Fruit fly (Drosophila melanogaster) whole organism, prepupa: ENCODE measurements around the gene stas.

Source experiments
- Blimp-1 ChIP-seq: fragments of 200-800 bp; sonication (Bioruptor generic); optimal IDR thresholded peaks from 3 replicates; lab custom pipeline; 2017; ENCODE audit warnings: missing biosample characterization, missing genetic modification characterization, mild to moderate bottlenecking, moderate library complexity, missing genetic modification reagents
- CG10631 ChIP-seq: fragments of 200-800 bp; sonication (Bioruptor generic); optimal IDR thresholded peaks from 2 replicates; lab custom pipeline; 2016; ENCODE audit warnings: missing biosample characterization, missing genetic modification characterization
- CG10669 ChIP-seq: fragments of 200-800 bp; sonication (Bioruptor generic); optimal IDR thresholded peaks from 3 replicates; lab custom pipeline; 2018; ENCODE audit warnings: missing biosample characterization, mild to moderate bottlenecking, missing genetic modification characterization, moderate library complexity
- CG11294 ChIP-seq: fragments of 200-800 bp; sonication (Bioruptor generic); IDR thresholded peaks from 2 replicates; pipeline ENCODE4 v1.3.6; 2022; ENCODE audit warnings: missing biosample characterization, missing genetic modification characterization
- CG11762 ChIP-seq: fragments of 200-800 bp; sonication (Bioruptor generic); optimal IDR thresholded peaks from 3 replicates; lab custom pipeline; 2016; ENCODE audit warnings: missing biosample characterization, missing genetic modification characterization; ENCODE audit not compliant: insufficient read depth
- CG15336 ChIP-seq: fragments of 200-800 bp; sonication (Bioruptor generic); IDR thresholded peaks from 2 replicates; pipeline ENCODE4 v1.3.6; 2022; ENCODE audit warnings: missing biosample characterization, missing genetic modification characterization
- CG1621 ChIP-seq: fragments of 200-800 bp; sonication (Bioruptor generic); optimal IDR thresholded peaks from 3 replicates; lab custom pipeline; 2018; ENCODE audit warnings: missing biosample characterization, mild to moderate bottlenecking, missing genetic modification characterization
- CG16779 ChIP-seq: fragments of 200-800 bp; sonication (Bioruptor generic); optimal IDR thresholded peaks from 3 replicates; lab custom pipeline; 2017; ENCODE audit warnings: missing biosample characterization, mild to moderate bottlenecking, missing genetic modification characterization
- CG31627 ChIP-seq: fragments of 200-800 bp; sonication (Bioruptor generic); optimal IDR thresholded peaks from 3 replicates; lab custom pipeline; 2016; ENCODE audit warnings: missing biosample characterization, missing genetic modification characterization
- CG32006 ChIP-seq: fragments of 200-800 bp; sonication (Bioruptor generic); optimal IDR thresholded peaks from 3 replicates; lab custom pipeline; 2017; ENCODE audit warnings: missing biosample characterization, mild to moderate bottlenecking, missing genetic modification characterization
- CG34406 ChIP-seq: fragments of 200-800 bp; sonication (Bioruptor generic); optimal IDR thresholded peaks from 3 replicates; lab custom pipeline; 2016; ENCODE audit warnings: missing biosample characterization, missing genetic modification characterization
- CG3919 ChIP-seq: fragments of 200-800 bp; sonication (Bioruptor generic); optimal IDR thresholded peaks from 3 replicates; lab custom pipeline; 2016; ENCODE audit warnings: missing biosample characterization, missing genetic modification characterization
- CG4318 ChIP-seq: fragments of 200-800 bp; sonication (Bioruptor generic); optimal IDR thresholded peaks from 3 replicates; lab custom pipeline; 2017; ENCODE audit warnings: missing biosample characterization, mild to moderate bottlenecking, missing genetic modification characterization
- CG6163 ChIP-seq: fragments of 200-800 bp; sonication (Bioruptor generic); IDR thresholded peaks from 3 replicates; pipeline ENCODE4 v1.3.6; 2022; ENCODE audit warnings: missing biosample characterization, missing genetic modification characterization
- CG6276 ChIP-seq: fragments of 200-800 bp; sonication (Bioruptor generic); optimal IDR thresholded peaks from 2 replicates; lab custom pipeline; 2017; ENCODE audit warnings: missing biosample characterization, mild to moderate bottlenecking, missing genetic modification characterization
- CG6792 ChIP-seq: fragments of 200-800 bp; sonication (Bioruptor generic); optimal IDR thresholded peaks from 3 replicates; lab custom pipeline; 2016; ENCODE audit warnings: missing biosample characterization, missing genetic modification characterization
- CG6808 ChIP-seq: fragments of 200-800 bp; sonication (Bioruptor generic); optimal IDR thresholded peaks from 3 replicates; lab custom pipeline; 2017; ENCODE audit warnings: missing biosample characterization, missing genetic modification characterization, mild to moderate bottlenecking, moderate library complexity, missing genetic modification reagents
- CG6854 ChIP-seq: fragments of 200-800 bp; sonication (Bioruptor generic); optimal IDR thresholded peaks from 2 replicates; lab custom pipeline; 2017; ENCODE audit warnings: missing biosample characterization, mild to moderate bottlenecking, missing genetic modification characterization
- CG7368 ChIP-seq: fragments of 200-800 bp; sonication (Bioruptor generic); optimal IDR thresholded peaks from 3 replicates; lab custom pipeline; 2016; ENCODE audit warnings: missing biosample characterization, missing genetic modification characterization
- CG8319 ChIP-seq: fragments of 200-800 bp; sonication (Bioruptor generic); optimal IDR thresholded peaks from 3 replicates; lab custom pipeline; 2016; ENCODE audit warnings: missing biosample characterization, missing genetic modification characterization
- CG8632 ChIP-seq: fragments of 200-800 bp; sonication (Bioruptor generic); optimal IDR thresholded peaks from 3 replicates; lab custom pipeline; 2016; ENCODE audit warnings: missing biosample characterization, missing genetic modification characterization
- CG9139 ChIP-seq: fragments of 200-800 bp; sonication (Bioruptor generic); optimal IDR thresholded peaks from 3 replicates; lab custom pipeline; 2017; ENCODE audit warnings: missing biosample characterization, mild to moderate bottlenecking, missing genetic modification characterization
- Eip78C ChIP-seq: fragments of 200-800 bp; sonication (Bioruptor generic); peaks from one replicate; lab custom pipeline; 2016; ENCODE audit warnings: missing biosample characterization, missing genetic modification characterization
- Gug ChIP-seq: fragments of 200-800 bp; sonication (Bioruptor generic); IDR thresholded peaks from 2 replicates; pipeline ENCODE4 v1.3.6; 2022; ENCODE audit warnings: missing biosample characterization, missing genetic modification characterization
- Hr38 ChIP-seq: sonication (Bioruptor generic); optimal IDR thresholded peaks from 2 replicates; lab custom pipeline; 2016; ENCODE audit warnings: missing biosample characterization, missing genetic modification characterization
- Hr39 ChIP-seq: fragments of 200-800 bp; sonication (Bioruptor generic); optimal IDR thresholded peaks from 2 replicates; lab custom pipeline; 2016; ENCODE audit warnings: missing biosample characterization, missing genetic modification characterization
- Hr4 ChIP-seq: fragments of 200-800 bp; sonication (Bioruptor generic); optimal IDR thresholded peaks from 3 replicates; lab custom pipeline; 2016; ENCODE audit warnings: missing biosample characterization, missing genetic modification characterization
- Lpt ChIP-seq: fragments of 200-800 bp; sonication (Bioruptor generic); optimal IDR thresholded peaks from 3 replicates; lab custom pipeline; 2016; ENCODE audit warnings: missing biosample characterization, missing genetic modification characterization
- Met ChIP-seq: fragments of 200-800 bp; sonication (Bioruptor generic); optimal IDR thresholded peaks from 3 replicates; lab custom pipeline; 2016; ENCODE audit warnings: missing biosample characterization, missing genetic modification characterization
- Sox102F ChIP-seq: fragments of 200-800 bp; sonication (Bioruptor generic); optimal IDR thresholded peaks from 2 replicates; lab custom pipeline; 2016; ENCODE audit warnings: missing biosample characterization, mild to moderate bottlenecking, missing genetic modification characterization
- Sox15 ChIP-seq: fragments of 200-800 bp; sonication (Bioruptor generic); optimal IDR thresholded peaks from 3 replicates; lab custom pipeline; 2016; ENCODE audit warnings: missing biosample characterization, missing genetic modification characterization
- achi ChIP-seq: fragments of 200-800 bp; sonication (Bioruptor generic); optimal IDR thresholded peaks from 3 replicates; lab custom pipeline; 2016; ENCODE audit warnings: missing biosample characterization, missing genetic modification characterization
- acj6 ChIP-seq: fragments of 200-800 bp; sonication (Bioruptor generic); optimal IDR thresholded peaks from 3 replicates; lab custom pipeline; 2016; ENCODE audit warnings: missing biosample characterization, missing genetic modification characterization
- cyc ChIP-seq: fragments of 200-800 bp; sonication (Bioruptor generic); optimal IDR thresholded peaks from 3 replicates; lab custom pipeline; 2016; ENCODE audit warnings: missing biosample characterization, missing genetic modification characterization
- eg ChIP-seq: fragments of 200-800 bp; sonication (Bioruptor generic); IDR thresholded peaks from 3 replicates; pipeline ENCODE4 v1.3.6; 2022; ENCODE audit warnings: missing biosample characterization, missing genetic modification characterization
- fkh ChIP-seq: fragments of 200-800 bp; sonication (Bioruptor generic); optimal IDR thresholded peaks from 3 replicates; lab custom pipeline; 2017; ENCODE audit warnings: missing biosample characterization, mild to moderate bottlenecking, missing genetic modification characterization, moderate library complexity
- net ChIP-seq: fragments of 200-800 bp; sonication (Bioruptor generic); optimal IDR thresholded peaks from 3 replicates; lab custom pipeline; 2016; ENCODE audit warnings: missing biosample characterization, missing genetic modification characterization
- pdm3 ChIP-seq: fragments of 200-800 bp; sonication (Bioruptor generic); optimal IDR thresholded peaks from 3 replicates; lab custom pipeline; 2016; ENCODE audit warnings: missing biosample characterization, missing genetic modification characterization
- salr ChIP-seq, 2 experiments: fragments of 200-800 bp; sonication (Bioruptor generic); optimal IDR thresholded peaks; 3 replicates each; lab custom pipeline; 2016 to 2018; ENCODE audit warnings: missing biosample characterization in 2 of 2, missing genetic modification characterization in 2 of 2, mild to moderate bottlenecking in 1 of 2
- ss ChIP-seq, 2 experiments: fragments of 200-800 bp; sonication (Bioruptor generic); optimal IDR thresholded peaks; 2 replicates in 1 of 2; 3 replicates in 1 of 2; lab custom pipeline; 2017 to 2018; ENCODE audit warnings: mild to moderate bottlenecking in 2 of 2, missing biosample characterization in 2 of 2, missing genetic modification characterization in 2 of 2, moderate library complexity in 1 of 2
- topi ChIP-seq: fragments of 200-800 bp; sonication (Bioruptor generic); optimal IDR thresholded peaks from 3 replicates; lab custom pipeline; 2016; ENCODE audit warnings: missing biosample characterization, missing genetic modification characterization
- vri ChIP-seq: fragments of 200-800 bp; sonication (Bioruptor generic); optimal IDR thresholded peaks from 3 replicates; lab custom pipeline; 2016; ENCODE audit warnings: missing biosample characterization, mild to moderate bottlenecking, missing genetic modification characterization

Gene stas

dm6 chrX:17594745-17595144, 33.0 kb downstream of the stas start (continued):
- no peak for TF ChIP-seq CG34406
- TF ChIP-seq vri (GFP tag; lab: Kevin White, UChicago): no peak
- 0 out of 3 replicates have a peak, but pooled peaks have one; percentile 30 for TF ChIP-seq eg (GFP tag; lab: Robert Waterston, UW)
- TF ChIP-seq Met (GFP tag; lab: Kevin White, UChicago): no peak
- TF ChIP-seq CG8632 (GFP tag; lab: Kevin White, UChicago): no peak
- TF ChIP-seq CG15336 (GFP tag; lab: Robert Waterston, UW): peak; percentile 60
- TF ChIP-seq fkh (GFP tag; lab: Kevin White, UChicago): no peak
- peak; percentile 23 for TF ChIP-seq CG10669 (GFP tag; lab: Kevin White, UChicago)
- TF ChIP-seq CG6854 (GFP tag; lab: Kevin White, UChicago): no peak
- no peak for TF ChIP-seq CG6276 (GFP tag; lab: Kevin White, UChicago)
- no peak for TF ChIP-seq cyc (GFP tag; lab: Kevin White, UChicago)
- TF ChIP-seq CG8319: no peak
- no peak for TF ChIP-seq CG9139 (GFP tag; lab: Kevin White, UChicago)
- TF ChIP-seq Sox102F: no peak
- TF ChIP-seq CG7368 (GFP tag; lab: Kevin White, UChicago): no peak
- no peak for TF ChIP-seq Lpt (GFP tag; lab: Kevin White, UChicago)
- TF ChIP-seq Hr39: no peak
- TF ChIP-seq net (GFP tag; lab: Kevin White, UChicago): no peak
- TF ChIP-seq achi (GFP tag; lab: Kevin White, UChicago): no peak
- peak; percentile 18 for TF ChIP-seq CG3919 (GFP tag; lab: Kevin White, UChicago)
- TF ChIP-seq CG1621 (tag; lab: Kevin White, UChicago): no peak
- peak; percentile 82 for TF ChIP-seq Eip78C (GFP tag; lab: Kevin White, UChicago)
- TF ChIP-seq pdm3 (GFP tag; lab: Kevin White, UChicago): peak; percentile 16
- peak in 1 of 2 experiments; percentile 19 for TF ChIP-seq ss (GFP tag; optimal IDR thresholded peaks at IDR 0.05; lab: Kevin White, UChicago)
- TF ChIP-seq topi: peak; percentile 5
- TF ChIP-seq CG6808 (GFP tag; lab: Kevin White, UChicago): no peak
- no peak for TF ChIP-seq CG11762
- TF ChIP-seq CG6163 (GFP tag; lab: Robert Waterston, UW): peak; percentile 47; the same call in 1 of the 3 replicates
- no peak for TF ChIP-seq Blimp-1
- TF ChIP-seq CG32006 (GFP tag; lab: Kevin White, UChicago): no peak
- TF ChIP-seq CG6792 (GFP tag; lab: Kevin White, UChicago): no peak
- no peak for TF ChIP-seq Hr38 (GFP tag; lab: Kevin White, UChicago)
- TF ChIP-seq CG16779 (tag; lab: Kevin White, UChicago): no peak
- TF ChIP-seq, all 60 proteins: peak for 14

dm6 chrX:17588565-17588964, 39.1 kb downstream of the stas start, which contains the start of gene CG12992:
CG12992 (plus strand) TSS chrX:17588865.
- TF ChIP-seq acj6: no peak
- no peak for TF ChIP-seq Lpt (GFP tag; lab: Kevin White, UChicago)
- TF ChIP-seq CG10631 (GFP tag; lab: Kevin White, UChicago): no peak
- no peak for TF ChIP-seq CG11294 (GFP tag; lab: Robert Waterston, UW)
- no peak for TF ChIP-seq CG4318
- TF ChIP-seq Sox15 (GFP tag; lab: Kevin White, UChicago): no peak
- no peak for TF ChIP-seq pdm3 (GFP tag; lab: Kevin White, UChicago)
- TF ChIP-seq salr (GFP tag; optimal IDR thresholded peaks at IDR 0.05; lab: Kevin White, UChicago): no peak
- no peak for TF ChIP-seq CG7368 (GFP tag; lab: Kevin White, UChicago)
- no peak for TF ChIP-seq CG31627
- no peak for TF ChIP-seq Sox102F
- TF ChIP-seq Gug (GFP tag; lab: Robert Waterston, UW): no peak
- no peak for TF ChIP-seq CG6276 (GFP tag; lab: Kevin White, UChicago)
- no peak for TF ChIP-seq Hr4 (GFP tag; lab: Kevin White, UChicago)
- TF ChIP-seq, all 60 proteins: peak for 0
